Fruit fly (Drosophila melanogaster) whole organism, prepupa: ENCODE measurements around the gene jhamt.

ENCODE experiments used
- Blimp-1 ChIP-seq: fragments of 200-800 bp; sonication (Bioruptor generic); optimal IDR thresholded peaks from 3 replicates; lab custom pipeline; 2017; ENCODE audit warnings: missing biosample characterization, missing genetic modification characterization, mild to moderate bottlenecking, moderate library complexity, missing genetic modification reagents
- CG10669 ChIP-seq: fragments of 200-800 bp; sonication (Bioruptor generic); optimal IDR thresholded peaks from 3 replicates; lab custom pipeline; 2018; ENCODE audit warnings: missing biosample characterization, mild to moderate bottlenecking, missing genetic modification characterization, moderate library complexity
- CG11294 ChIP-seq: fragments of 200-800 bp; sonication (Bioruptor generic); IDR thresholded peaks from 2 replicates; pipeline ENCODE4 v1.3.6; 2022; ENCODE audit warnings: missing biosample characterization, missing genetic modification characterization
- CG11762 ChIP-seq: fragments of 200-800 bp; sonication (Bioruptor generic); optimal IDR thresholded peaks from 3 replicates; lab custom pipeline; 2016; ENCODE audit warnings: missing biosample characterization, missing genetic modification characterization; ENCODE audit not compliant: insufficient read depth
- CG1621 ChIP-seq: fragments of 200-800 bp; sonication (Bioruptor generic); optimal IDR thresholded peaks from 3 replicates; lab custom pipeline; 2018; ENCODE audit warnings: missing biosample characterization, mild to moderate bottlenecking, missing genetic modification characterization
- CG16779 ChIP-seq: fragments of 200-800 bp; sonication (Bioruptor generic); optimal IDR thresholded peaks from 3 replicates; lab custom pipeline; 2017; ENCODE audit warnings: missing biosample characterization, mild to moderate bottlenecking, missing genetic modification characterization
- CG31627 ChIP-seq: fragments of 200-800 bp; sonication (Bioruptor generic); optimal IDR thresholded peaks from 3 replicates; lab custom pipeline; 2016; ENCODE audit warnings: missing biosample characterization, missing genetic modification characterization
- CG34406 ChIP-seq: fragments of 200-800 bp; sonication (Bioruptor generic); optimal IDR thresholded peaks from 3 replicates; lab custom pipeline; 2016; ENCODE audit warnings: missing biosample characterization, missing genetic modification characterization
- CG3919 ChIP-seq: fragments of 200-800 bp; sonication (Bioruptor generic); optimal IDR thresholded peaks from 3 replicates; lab custom pipeline; 2016; ENCODE audit warnings: missing biosample characterization, missing genetic modification characterization
- CG4318 ChIP-seq: fragments of 200-800 bp; sonication (Bioruptor generic); optimal IDR thresholded peaks from 3 replicates; lab custom pipeline; 2017; ENCODE audit warnings: missing biosample characterization, mild to moderate bottlenecking, missing genetic modification characterization
- CG6163 ChIP-seq: fragments of 200-800 bp; sonication (Bioruptor generic); IDR thresholded peaks from 3 replicates; pipeline ENCODE4 v1.3.6; 2022; ENCODE audit warnings: missing biosample characterization, missing genetic modification characterization
- CG6276 ChIP-seq: fragments of 200-800 bp; sonication (Bioruptor generic); optimal IDR thresholded peaks from 2 replicates; lab custom pipeline; 2017; ENCODE audit warnings: missing biosample characterization, mild to moderate bottlenecking, missing genetic modification characterization
- CG8119 ChIP-seq: fragments of 200-800 bp; sonication (Bioruptor generic); IDR thresholded peaks from 3 replicates; pipeline ENCODE4 v1.3.6; 2022; ENCODE audit warnings: missing biosample characterization, missing genetic modification characterization
- CG8319 ChIP-seq: fragments of 200-800 bp; sonication (Bioruptor generic); optimal IDR thresholded peaks from 3 replicates; lab custom pipeline; 2016; ENCODE audit warnings: missing biosample characterization, missing genetic modification characterization
- Eip78C ChIP-seq: fragments of 200-800 bp; sonication (Bioruptor generic); peaks from one replicate; lab custom pipeline; 2016; ENCODE audit warnings: missing biosample characterization, missing genetic modification characterization
- Gug ChIP-seq: fragments of 200-800 bp; sonication (Bioruptor generic); IDR thresholded peaks from 2 replicates; pipeline ENCODE4 v1.3.6; 2022; ENCODE audit warnings: missing biosample characterization, missing genetic modification characterization
- Hr38 ChIP-seq: sonication (Bioruptor generic); optimal IDR thresholded peaks from 2 replicates; lab custom pipeline; 2016; ENCODE audit warnings: missing biosample characterization, missing genetic modification characterization
- Hr39 ChIP-seq: fragments of 200-800 bp; sonication (Bioruptor generic); optimal IDR thresholded peaks from 2 replicates; lab custom pipeline; 2016; ENCODE audit warnings: missing biosample characterization, missing genetic modification characterization
- Hr4 ChIP-seq: fragments of 200-800 bp; sonication (Bioruptor generic); optimal IDR thresholded peaks from 3 replicates; lab custom pipeline; 2016; ENCODE audit warnings: missing biosample characterization, missing genetic modification characterization
- Lpt ChIP-seq: fragments of 200-800 bp; sonication (Bioruptor generic); optimal IDR thresholded peaks from 3 replicates; lab custom pipeline; 2016; ENCODE audit warnings: missing biosample characterization, missing genetic modification characterization
- Smox ChIP-seq: fragments of 200-800 bp; sonication (Bioruptor generic); optimal IDR thresholded peaks from 3 replicates; lab custom pipeline; 2016; ENCODE audit warnings: missing biosample characterization, missing genetic modification characterization
- Sox15 ChIP-seq: fragments of 200-800 bp; sonication (Bioruptor generic); optimal IDR thresholded peaks from 3 replicates; lab custom pipeline; 2016; ENCODE audit warnings: missing biosample characterization, missing genetic modification characterization
- acj6 ChIP-seq: fragments of 200-800 bp; sonication (Bioruptor generic); optimal IDR thresholded peaks from 3 replicates; lab custom pipeline; 2016; ENCODE audit warnings: missing biosample characterization, missing genetic modification characterization
- dac ChIP-seq: fragments of 200-800 bp; sonication (Bioruptor generic); optimal IDR thresholded peaks from 2 replicates; lab custom pipeline; 2017; ENCODE audit warnings: missing biosample characterization, mild to moderate bottlenecking, missing genetic modification characterization
- dsx ChIP-seq: fragments of 200-800 bp; optimal IDR thresholded peaks from 3 replicates; lab custom pipeline; 2019; ENCODE audit warnings: missing biosample characterization, mild to moderate bottlenecking, missing genetic modification characterization, moderate library complexity; ENCODE audit not compliant: poor library complexity, severe bottlenecking
- eg ChIP-seq: fragments of 200-800 bp; sonication (Bioruptor generic); IDR thresholded peaks from 3 replicates; pipeline ENCODE4 v1.3.6; 2022; ENCODE audit warnings: missing biosample characterization, missing genetic modification characterization
- esn ChIP-seq: fragments of 200-800 bp; sonication (Bioruptor generic); optimal IDR thresholded peaks from 2 replicates; lab custom pipeline; 2016; ENCODE audit warnings: missing biosample characterization, mild to moderate bottlenecking, missing genetic modification characterization, moderate library complexity
- fd59A ChIP-seq: fragments of 200-800 bp; sonication (Bioruptor generic); optimal IDR thresholded peaks from 2 replicates; lab custom pipeline; 2017; ENCODE audit warnings: missing biosample characterization, mild to moderate bottlenecking, missing genetic modification characterization, missing genetic modification reagents
- fkh ChIP-seq: fragments of 200-800 bp; sonication (Bioruptor generic); optimal IDR thresholded peaks from 3 replicates; lab custom pipeline; 2017; ENCODE audit warnings: missing biosample characterization, mild to moderate bottlenecking, missing genetic modification characterization, moderate library complexity
- lz ChIP-seq: fragments of 200-800 bp; sonication (Bioruptor generic); optimal IDR thresholded peaks from 3 replicates; lab custom pipeline; 2016; ENCODE audit warnings: missing biosample characterization, missing genetic modification characterization
- net ChIP-seq: fragments of 200-800 bp; sonication (Bioruptor generic); optimal IDR thresholded peaks from 3 replicates; lab custom pipeline; 2016; ENCODE audit warnings: missing biosample characterization, missing genetic modification characterization
- pdm3 ChIP-seq: fragments of 200-800 bp; sonication (Bioruptor generic); optimal IDR thresholded peaks from 3 replicates; lab custom pipeline; 2016; ENCODE audit warnings: missing biosample characterization, missing genetic modification characterization
- spab ChIP-seq: fragments of 200-800 bp; sonication (Bioruptor generic); optimal IDR thresholded peaks from 2 replicates; lab custom pipeline; 2017; ENCODE audit warnings: missing biosample characterization, mild to moderate bottlenecking, missing genetic modification characterization, missing genetic modification reagents
- ss ChIP-seq, 2 experiments: fragments of 200-800 bp; sonication (Bioruptor generic); optimal IDR thresholded peaks; 2 replicates in 1 of 2; 3 replicates in 1 of 2; lab custom pipeline; 2017 to 2018; ENCODE audit warnings: mild to moderate bottlenecking in 2 of 2, missing biosample characterization in 2 of 2, missing genetic modification characterization in 2 of 2, moderate library complexity in 1 of 2
- svp ChIP-seq: fragments of 200-800 bp; sonication (Bioruptor generic); peaks from one replicate; lab custom pipeline; 2016; ENCODE audit warnings: missing biosample characterization, missing genetic modification characterization
- topi ChIP-seq: fragments of 200-800 bp; sonication (Bioruptor generic); optimal IDR thresholded peaks from 3 replicates; lab custom pipeline; 2016; ENCODE audit warnings: missing biosample characterization, missing genetic modification characterization

jhamt gene

DNA sequence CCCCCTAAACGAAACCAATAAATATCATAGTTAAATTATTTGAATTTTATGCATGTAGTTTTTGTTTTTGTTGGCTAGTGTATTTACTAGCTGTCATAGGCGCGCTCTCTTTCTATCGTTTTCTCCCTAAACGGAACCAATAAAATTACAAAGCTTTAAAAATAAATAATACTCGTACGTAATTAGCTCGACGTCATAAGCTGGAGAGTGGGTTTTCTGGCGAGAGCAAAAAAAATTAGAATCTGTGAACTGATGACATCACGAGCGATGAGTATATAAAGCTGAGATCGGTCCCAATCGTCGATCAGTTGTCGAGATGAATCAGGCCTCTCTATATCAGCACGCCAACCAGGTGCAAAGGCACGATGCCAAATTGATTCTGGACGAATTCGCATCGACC, at the start of gene jhamt:
Gene jhamt (plus strand): TSS at position 301 of the 400 bp plus-strand sequence.
- TF ChIP-seq CG6163 (GFP tag; lab: Robert Waterston, UW) (no peak), topi (no peak), CG6276 (no peak), Hr38 (GFP tag; lab: Kevin White, UChicago) (no peak), CG11762 (GFP tag; lab: Kevin White, UChicago) (no peak), spab (no peak), ss (GFP tag; optimal IDR thresholded peaks at IDR 0.05; lab: Kevin White, UChicago) (no peak), lz (no peak), esn (GFP tag; lab: Kevin White, UChicago) (no peak), eg (GFP tag; lab: Robert Waterston, UW) (no peak), CG4318 (GFP tag; lab: Kevin White, UChicago) (no peak), CG10669 (GFP tag; lab: Kevin White, UChicago) (no peak), Blimp-1 (GFP tag; lab: Kevin White, UChicago) (no peak), CG1621 (tag; lab: Kevin White, UChicago) (no peak), svp (GFP tag; lab: Kevin White, UChicago) (no peak), CG11294 (GFP tag; lab: Robert Waterston, UW) (no peak), dsx (GFP tag; lab: Kevin White, UChicago) (no peak)

dm6 chr2L:16316410-16316809, 49.3 kb upstream of the jhamt start:
- no peak for TF ChIP-seq fd59A (GFP tag; lab: Kevin White, UChicago)
- no peak for TF ChIP-seq Lpt (GFP tag; lab: Kevin White, UChicago)
- TF ChIP-seq CG31627: no peak
- no peak for TF ChIP-seq CG1621 (tag; lab: Kevin White, UChicago)
- TF ChIP-seq dac (GFP tag; lab: Kevin White, UChicago): no peak
- no peak for TF ChIP-seq CG3919
- no peak for TF ChIP-seq CG34406 (GFP tag; lab: Kevin White, UChicago)
- no peak for TF ChIP-seq CG11762 (GFP tag; lab: Kevin White, UChicago)
- TF ChIP-seq net (GFP tag; lab: Kevin White, UChicago): no peak
- no peak for TF ChIP-seq topi
- TF ChIP-seq svp (GFP tag; lab: Kevin White, UChicago): no peak
- TF ChIP-seq CG8119: no peak
- no peak for TF ChIP-seq spab
- TF ChIP-seq Blimp-1 (GFP tag; lab: Kevin White, UChicago): no peak
- TF ChIP-seq Hr39 (GFP tag; lab: Kevin White, UChicago): no peak
- no peak for TF ChIP-seq lz
- no peak for TF ChIP-seq Smox (GFP tag; lab: Kevin White, UChicago)
- TF ChIP-seq acj6 (GFP tag; lab: Kevin White, UChicago): no peak
- TF ChIP-seq, all 60 proteins: peak for 0

DNA sequence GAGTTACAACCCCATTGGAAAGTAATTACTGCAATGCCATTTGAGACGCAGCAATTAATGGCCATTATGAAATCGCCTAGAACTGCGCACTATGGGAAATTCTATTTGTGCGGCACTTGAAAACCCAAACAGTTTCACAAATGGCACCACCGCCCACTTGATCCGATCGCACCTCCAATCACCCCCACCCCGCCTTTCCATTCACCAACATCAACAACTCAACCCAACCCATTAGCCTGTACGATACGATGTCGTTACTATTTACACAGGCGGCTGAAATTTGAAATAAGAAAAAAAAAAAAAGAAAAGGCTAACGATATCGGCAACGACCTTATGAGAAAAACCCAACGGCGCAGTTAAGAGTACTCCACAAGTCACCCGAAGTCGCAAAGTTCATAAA, 48.6 kb upstream of the jhamt start:
- TF ChIP-seq Hr4 (no peak), fkh (GFP tag; lab: Kevin White, UChicago) (peak; percentile 50)

DNA sequence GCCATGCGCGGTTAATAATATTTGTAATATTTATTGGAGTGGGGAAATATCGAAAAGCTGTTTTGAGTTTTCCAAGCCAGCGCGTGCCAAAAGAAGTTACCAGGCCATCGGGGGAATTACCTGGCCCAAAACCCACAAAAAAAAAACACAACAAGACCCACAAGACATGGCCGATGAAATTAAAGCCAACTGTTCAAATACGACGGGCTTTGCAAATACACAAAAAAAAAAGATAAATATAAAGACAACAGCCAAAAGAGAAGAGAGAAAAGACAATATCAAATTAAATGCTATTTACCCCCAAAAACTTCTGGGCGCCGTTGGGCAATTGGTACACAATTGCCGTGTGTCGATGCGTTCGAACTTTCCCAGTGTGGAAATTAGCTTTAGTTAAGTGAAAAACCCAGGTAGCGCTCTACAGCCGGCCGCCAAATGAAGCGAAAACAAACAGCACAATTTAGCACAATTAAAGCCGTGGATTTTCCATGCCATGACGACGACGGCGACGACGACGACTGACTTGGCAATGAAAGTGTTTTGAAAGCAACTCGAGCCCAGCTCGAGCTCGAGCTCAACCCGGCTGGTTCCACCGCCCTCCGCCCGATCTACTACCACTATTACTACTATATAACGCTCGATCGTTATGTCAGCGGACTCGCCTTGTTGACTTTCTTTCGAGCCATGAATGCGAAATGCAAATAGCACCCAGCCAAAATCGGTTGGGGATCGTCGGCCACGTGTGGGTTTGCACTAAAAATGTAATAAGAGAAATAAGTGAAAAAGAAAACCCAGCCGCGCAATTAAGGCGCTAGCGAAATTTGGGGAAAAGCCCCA, 47.7 kb upstream of the jhamt start:
- TF ChIP-seq Sox15 (GFP tag; lab: Kevin White, UChicago): no peak
- no peak for TF ChIP-seq CG3919
- peak; percentile 48 for TF ChIP-seq fkh (GFP tag; lab: Kevin White, UChicago)
- TF ChIP-seq Eip78C (GFP tag; lab: Kevin White, UChicago): peak; percentile 54
- no peak for TF ChIP-seq pdm3 (GFP tag; lab: Kevin White, UChicago)
- TF ChIP-seq Blimp-1 (GFP tag; lab: Kevin White, UChicago): no peak
- TF ChIP-seq CG8319 (GFP tag; lab: Kevin White, UChicago): no peak
- TF ChIP-seq CG1621 (tag; lab: Kevin White, UChicago): no peak
- TF ChIP-seq CG16779 (tag; lab: Kevin White, UChicago): no peak
- TF ChIP-seq eg (GFP tag; lab: Robert Waterston, UW): 0 out of 3 replicates have a peak, but pooled peaks have one; percentile 15
- no peak for TF ChIP-seq net (GFP tag; lab: Kevin White, UChicago)
- TF ChIP-seq lz: no peak
- TF ChIP-seq CG6163 (GFP tag; lab: Robert Waterston, UW): no peak
- no peak for TF ChIP-seq Gug
